Fruit fly (Drosophila melanogaster) Kc167 (cell line): ENCODE results near the gene CG14075.

Experiments used
- Myc ChIP-seq: fragments of >200 bp; optimal IDR thresholded peaks from 2 replicates; lab custom pipeline; 2017; ENCODE audit warnings: missing external identifiers
- h ChIP-seq: fragments of >200 bp; optimal IDR thresholded peaks from 3 replicates; lab custom pipeline; 2018; ENCODE audit warnings: missing external identifiers

- TF ChIP-seq Myc (lab: Kevin White, UChicago), result no peak
- TF ChIP-seq h (lab: Kevin White, UChicago), result no peak
Measured at dm6 chr3L:18996774-18997589, 12.2 kb downstream of the CG14075 start.
